Worm (Caenorhabditis elegans) whole organism, L1 larva: ENCODE data around the gene T04F3.5.

Experiments used
- nhr-77 ChIP-seq: fragments of 150-350 bp; optimal IDR thresholded peaks from 2 replicates; lab custom pipeline; 2014; ENCODE audit warnings: missing biosample characterization, missing genetic modification characterization
- ztf-4 ChIP-seq: fragments of 150-350 bp; optimal IDR thresholded peaks from 2 replicates; lab custom pipeline; 2014; ENCODE audit warnings: missing biosample characterization, missing genetic modification characterization

DNA sequence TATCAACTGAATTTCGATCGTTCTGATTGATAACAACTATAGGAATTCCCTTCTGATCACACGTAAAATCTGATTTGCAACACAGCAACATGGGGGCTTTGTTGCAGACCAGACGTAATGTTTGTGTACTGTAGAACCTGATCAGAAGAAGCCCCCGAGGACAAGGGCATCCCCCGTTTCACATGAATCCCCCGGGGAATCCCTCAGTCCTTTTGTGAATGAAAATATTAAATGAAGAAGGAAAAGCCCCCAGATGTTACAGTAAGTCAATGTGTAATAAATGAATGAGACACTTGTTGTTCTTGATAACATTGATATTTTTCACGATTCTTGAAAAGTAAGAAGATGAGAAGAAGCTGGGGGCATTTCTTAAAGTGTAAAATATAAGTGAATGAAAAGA lies 33.7 kb downstream of the T04F3.5 start:
- TF ChIP-seq nhr-77 (tag; lab: Kevin White, UChicago) (no peak), ztf-4 (tag; lab: Kevin White, UChicago) (no peak)
